Worm (Caenorhabditis elegans): ENCODE measurements around the gene pals-40.

pals-40 gene

DNA sequence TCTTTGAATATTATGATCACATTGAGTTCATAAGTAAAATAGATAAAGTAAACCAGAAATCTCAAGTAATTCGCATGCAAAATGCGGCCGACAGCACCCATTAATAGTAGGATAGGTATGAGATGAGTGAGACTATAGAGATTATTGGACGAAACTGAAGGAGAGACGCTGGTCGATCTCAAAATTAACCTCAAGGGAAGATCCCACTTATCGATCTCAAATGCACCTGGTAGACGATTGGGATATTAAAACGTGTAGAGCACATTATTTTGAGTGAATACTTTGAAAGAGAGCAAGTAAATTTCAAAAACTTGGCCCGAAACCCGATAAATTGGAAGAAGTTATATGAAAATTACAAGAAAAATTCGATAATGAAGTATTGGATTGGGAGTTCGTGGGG, 32.1 kb downstream of the pals-40 start, which contains the start of gene Y82E9BL.6:
Gene Y82E9BL.6 (minus strand): TSS at position 101 of the 400 bp plus-strand sequence.
- no peak for TF ChIP-seq ztf-26 (tag; optimal IDR thresholded peaks at IDR 0.05)
- no peak for TF ChIP-seq ztf-22 (GFP tag; optimal IDR thresholded peaks at IDR 0.05)
- no peak for TF ChIP-seq bed-2 (GFP tag; IDR thresholded peaks at IDR 0.05)
- TF ChIP-seq egl-44 (GFP tag; IDR thresholded peaks at IDR 0.05) = no peak
- no peak for TF ChIP-seq ztf-18 (tag; optimal IDR thresholded peaks at IDR 0.05)
- no peak for TF ChIP-seq pha-4 (tag; optimal IDR thresholded peaks at IDR 0.05)

DNA sequence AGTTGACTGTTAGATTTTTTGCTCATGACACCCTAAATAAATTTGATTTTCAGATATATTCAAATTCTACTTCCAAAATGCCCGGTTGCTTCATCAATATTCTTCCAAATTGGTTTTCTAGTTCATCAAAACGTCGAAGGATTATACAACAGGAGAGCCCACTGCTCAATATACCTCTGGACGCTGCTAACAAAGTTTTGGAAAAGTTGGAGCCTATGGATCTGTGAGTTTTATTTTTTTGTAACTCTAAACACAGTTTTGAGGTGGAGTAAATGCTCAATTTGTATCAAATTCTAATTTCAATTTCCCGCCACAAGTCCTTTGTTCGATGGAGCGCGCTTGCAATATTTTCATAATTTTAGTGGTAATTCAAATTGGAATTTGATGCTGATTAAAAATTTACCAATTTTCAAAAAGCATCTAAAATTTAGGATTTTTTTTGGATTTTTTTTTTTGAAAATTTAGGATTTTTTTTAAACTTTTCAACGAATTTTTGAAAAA, 34.8 kb downstream of the pals-40 start, which contains the start of gene fbxa-27:
Gene fbxa-27 (plus strand): TSS at position 51 of the 501 bp plus-strand sequence.
- TF ChIP-seq nfya-2 (GFP tag; IDR thresholded peaks at IDR 0.05) = no peak
- no peak for TF ChIP-seq xnd-1 (tag; optimal IDR thresholded peaks at IDR 0.05)
- TF ChIP-seq fkh-3 (tag; optimal IDR thresholded peaks at IDR 0.05) = no peak
- TF ChIP-seq B0019.2 (GFP tag; conservative IDR thresholded peaks at IDR 0.05) = no peak
- no peak for TF ChIP-seq die-1 (tag; optimal IDR thresholded peaks at IDR 0.05)
- no peak for TF ChIP-seq F57A8.1 (GFP tag; optimal IDR thresholded peaks at IDR 0.05)
- no peak for TF ChIP-seq ztf-28 (GFP tag; IDR thresholded peaks at IDR 0.05)
- no peak for TF ChIP-seq C17E4.6 (GFP tag; IDR thresholded peaks at IDR 0.05)
- TF ChIP-seq egl-44 (GFP tag; IDR thresholded peaks at IDR 0.05) = no peak

DNA sequence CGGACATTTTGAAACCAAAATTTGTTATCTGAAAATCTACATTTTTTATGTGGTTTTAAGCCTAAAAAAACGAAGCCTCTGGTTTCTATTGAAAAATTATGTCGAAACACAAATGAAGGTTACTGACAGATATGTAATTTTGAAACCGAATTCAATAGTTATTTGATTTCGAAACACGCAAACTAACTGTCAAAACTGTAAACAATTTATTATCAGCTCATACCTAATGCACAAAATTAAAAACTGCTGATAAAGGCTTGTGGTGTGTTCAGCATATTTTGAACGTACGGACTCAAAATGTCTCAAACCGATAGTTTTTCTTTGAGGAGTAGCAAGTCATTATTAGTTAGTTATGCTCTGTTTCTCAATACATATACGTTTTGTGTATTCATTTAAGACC, 35.3 kb downstream of the pals-40 start, which contains the start of gene fbxa-26:
Gene fbxa-26 (minus strand): TSS at position 35 of the 400 bp plus-strand sequence.
- TF ChIP-seq cebp-1 (GFP tag; IDR thresholded peaks at IDR 0.05) (peak; percentile 55; the same call in 1 of the 2 replicates), cebp-1 (tag; optimal IDR thresholded peaks at IDR 0.05) (peak; percentile 70), tbp1 (GFP tag; optimal IDR thresholded peaks at IDR 0.05) (no peak), unc-62 (GFP tag; optimal IDR thresholded peaks at IDR 0.05) (peak; percentile 0), nhr-80 (tag; optimal IDR thresholded peaks at IDR 0.05) (peak; percentile 55)

DNA sequence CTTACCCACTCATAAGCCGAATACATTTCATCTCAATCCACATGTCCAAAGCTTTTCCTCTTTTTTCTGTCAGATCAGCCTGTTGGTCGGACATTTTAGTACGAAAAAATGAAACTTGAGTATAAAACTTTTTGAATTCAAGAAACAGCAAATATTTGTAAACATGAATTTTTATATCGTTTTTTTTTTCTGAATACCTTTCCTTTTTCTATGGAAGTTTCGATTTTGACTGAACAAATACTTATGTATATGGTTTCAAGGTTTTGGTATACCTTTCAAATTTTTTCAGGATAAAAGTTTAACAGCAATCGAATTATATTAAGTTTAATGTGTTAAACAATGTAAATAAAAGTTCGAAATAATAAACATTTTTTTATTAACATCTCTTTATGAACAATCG, 37.6 kb downstream of the pals-40 start, which contains the start of gene fbxa-5:
Gene fbxa-5 (minus strand): TSS at position 101 of the 400 bp plus-strand sequence.
- TF ChIP-seq pbrm-1 (GFP tag; IDR thresholded peaks at IDR 0.05) (no peak), T26A5.8 (tag; optimal IDR thresholded peaks at IDR 0.05) (no peak), ceh-58 (GFP tag; IDR thresholded peaks at IDR 0.05) (no peak)

DNA sequence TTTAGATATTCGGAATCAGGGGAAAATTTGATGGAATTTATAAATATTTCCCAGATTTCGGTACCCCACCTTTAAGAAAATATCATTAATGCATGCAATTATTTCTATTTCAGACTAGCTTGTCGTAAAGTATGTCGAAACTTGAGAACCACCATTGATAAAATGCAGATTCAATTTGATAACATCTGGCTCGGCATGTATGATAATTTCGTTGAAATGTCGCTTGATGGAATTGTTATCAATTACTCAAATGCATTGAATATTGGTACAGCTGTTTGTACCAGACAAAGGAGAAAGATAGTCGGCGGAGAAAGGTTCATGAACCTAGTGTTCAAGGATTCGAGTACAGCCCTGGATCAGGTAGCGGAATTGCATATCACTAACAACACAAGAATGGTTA, 45.9 kb downstream of the pals-40 start, which contains the start of gene Y82E9BL.19:
Gene Y82E9BL.19 (plus strand): TSS at position 123 of the 400 bp plus-strand sequence.
- TF ChIP-seq pbrm-1 (GFP tag; IDR thresholded peaks at IDR 0.05) (0 out of 2 replicates have a peak, but pooled peaks have one; percentile 8), hrde-1 (tag; optimal IDR thresholded peaks at IDR 0.05; ENCODE audit: borderline replicate concordance) (no peak), F10E7.11 (tag; optimal IDR thresholded peaks at IDR 0.05) (no peak), chd-7 (tag; optimal IDR thresholded peaks at IDR 0.05) (no peak), F57C9.4 (tag; optimal IDR thresholded peaks at IDR 0.05) (no peak), Y53G8AR.9 (GFP tag; conservative IDR thresholded peaks at IDR 0.05) (no peak), nhr-90 (tag; optimal IDR thresholded peaks at IDR 0.05) (no peak), nhr-80 (tag; optimal IDR thresholded peaks at IDR 0.05) (peak; percentile 59), mxl-1 (tag; optimal IDR thresholded peaks at IDR 0.05) (no peak)

Data from whole organism, young adult.